Worm (Caenorhabditis elegans) whole organism, L4/young adult: ENCODE results near the gene sri-78.
"Not testable (repeated sequence)": the region's sequence is repeated elsewhere in the genome, so short reads cannot be mapped to it uniquely, and the experiment has no call there.

Experiments
- W03F9.2 ChIP-seq: fragments of 150-350 bp; optimal IDR thresholded peaks from 2 replicates; lab custom pipeline; 2014; ENCODE audit warnings: missing biosample characterization, missing genetic modification characterization
- dao-5 ChIP-seq: sonication (generic microtip); optimal IDR thresholded peaks from 2 replicates; lab custom pipeline; 2016; ENCODE audit warnings: missing genotype, missing genetic modification characterization, moderate library complexity, missing compliant biosample characterization

- not testable (repeated sequence) for TF ChIP-seq dao-5, W03F9.2 (tag; lab: Kevin White, UChicago)
These were observed 40.4 kb upstream of the sri-78 start, which contains the start of gene sri-43 for ce11 chrII:3144552-3144951.
